Worm (Caenorhabditis elegans) whole organism, late embryonic: Measurements from ENCODE around the gene F43C11.6.

ENCODE experiments used
- K02D7.2 ChIP-seq: sonication (generic microtip); optimal IDR thresholded peaks from 2 replicates; lab custom pipeline; 2017; ENCODE audit warnings: mild to moderate bottlenecking, missing genetic modification characterization, missing compliant biosample characterization
- Y22D7AL.16 ChIP-seq: sonication (generic microtip); optimal IDR thresholded peaks from 2 replicates; lab custom pipeline; 2016; ENCODE audit warnings: missing genetic modification characterization, missing compliant biosample characterization
- ceh-14 ChIP-seq: sonication (generic microtip); optimal IDR thresholded peaks from 2 replicates; lab custom pipeline; 2016; ENCODE audit warnings: missing genotype, missing genetic modification characterization, missing compliant biosample characterization
- lin-11 ChIP-seq: fragments of 200-800 bp; sonication (Bioruptor generic); optimal IDR thresholded peaks from 2 replicates; lab custom pipeline; 2018; ENCODE audit warnings: mild to moderate bottlenecking, missing genetic modification characterization, missing compliant biosample characterization
- sox-4 ChIP-seq: sonication (generic microtip); optimal IDR thresholded peaks from 2 replicates; lab custom pipeline; 2017; ENCODE audit warnings: mild to moderate bottlenecking, missing genetic modification characterization, inconsistent platforms, missing compliant biosample characterization
- unc-86 ChIP-seq: sonication (generic microtip); optimal IDR thresholded peaks from 2 replicates; lab custom pipeline; 2016; ENCODE audit warnings: missing genetic modification characterization, missing compliant biosample characterization

DNA sequence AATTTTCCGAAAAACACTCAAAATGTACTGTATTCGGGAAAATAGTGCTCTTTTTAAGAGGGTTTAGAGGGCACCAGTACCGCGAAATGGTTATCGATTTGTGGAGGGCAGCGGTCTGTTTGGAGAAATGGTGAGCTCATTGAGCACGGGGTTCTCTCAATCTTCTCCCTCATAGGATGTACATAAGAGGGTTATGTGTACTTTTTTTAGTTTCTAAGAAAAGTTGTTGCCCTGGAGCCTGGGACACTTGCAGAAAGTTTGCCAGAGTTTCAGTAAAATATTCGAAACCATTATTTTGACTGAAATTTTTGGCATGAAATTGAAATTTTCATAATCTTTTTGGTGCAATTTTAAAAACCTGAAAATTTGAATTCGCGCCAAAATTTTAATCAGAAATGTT is 10.3 kb downstream of the F43C11.6 start, which contains the start of gene F43C11.10:
- TF ChIP-seq sox-4 (tag; lab: Kevin White, UChicago) (no peak), lin-11 (tag; lab: Kevin White, UChicago) (no peak), ceh-14 (no peak), K02D7.2 (tag; lab: Kevin White, UChicago) (no peak), Y22D7AL.16 (tag; lab: Kevin White, UChicago) (no peak), unc-86 (tag; lab: Kevin White, UChicago) (no peak)
